Worm (Caenorhabditis elegans): Measurements from ENCODE around the gene M162.15.
A peak's percentile ranks its signal among the peaks of the same experiment; 100 is the strongest.

Gene M162.15

DNA sequence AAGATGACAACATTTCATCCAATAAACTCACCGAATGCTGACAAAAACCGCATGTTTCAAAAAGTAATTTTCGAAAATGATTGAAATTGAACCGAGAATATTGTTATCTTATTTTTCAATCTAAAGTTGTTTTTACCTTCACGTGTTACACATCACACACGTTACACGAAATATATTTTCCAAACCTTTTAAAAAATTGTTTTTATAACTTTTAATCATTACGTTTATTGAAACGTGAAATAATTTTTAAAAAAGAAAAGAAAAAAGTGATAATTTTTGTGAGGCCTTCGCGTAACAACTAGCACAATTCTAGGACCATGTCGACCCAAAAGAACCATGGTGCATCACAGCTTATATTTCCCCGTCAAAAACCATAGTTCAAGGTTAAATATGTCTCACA lies 23.4 kb upstream of the M162.15 start, which contains the start of gene M162.7:
M162.7 (minus strand) TSS at position 101 of the 400 bp plus-strand sequence.
- no peak for TF ChIP-seq tbx-7 (tag; optimal IDR thresholded peaks at IDR 0.05)
- TF ChIP-seq ceh-2 (tag; optimal IDR thresholded peaks at IDR 0.05): no peak
- TF ChIP-seq ceh-6 (GFP tag; optimal IDR thresholded peaks at IDR 0.05): no peak
- no peak for TF ChIP-seq gmeb-2 (tag; optimal IDR thresholded peaks at IDR 0.05)
- TF ChIP-seq ceh-34 (tag; optimal IDR thresholded peaks at IDR 0.05): no peak

DNA sequence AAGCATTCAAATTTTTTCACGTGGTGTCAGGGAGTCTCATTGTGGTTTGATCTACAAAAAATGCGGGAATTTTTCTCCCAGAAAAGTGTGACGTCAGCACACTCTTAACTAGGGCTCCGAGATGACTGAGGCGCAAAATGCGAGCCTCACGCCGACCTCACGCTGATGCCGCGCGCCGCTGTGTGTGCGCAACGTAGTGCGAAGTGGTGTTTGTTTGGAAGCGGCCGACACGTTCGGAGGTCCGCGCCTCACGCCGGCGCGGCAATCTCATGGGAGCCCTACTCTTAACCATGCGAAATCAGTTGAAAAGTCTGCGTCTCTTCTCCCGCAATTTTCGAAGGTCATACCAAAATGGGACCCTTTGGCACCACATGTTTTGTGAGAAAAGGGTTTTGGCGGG lies 18.7 kb upstream of the M162.15 start:
- TF ChIP-seq nhr-232 (tag; optimal IDR thresholded peaks at IDR 0.05): no peak
- TF ChIP-seq lin-11 (tag; optimal IDR thresholded peaks at IDR 0.05): no peak
- no peak for TF ChIP-seq ceh-22 (tag; optimal IDR thresholded peaks at IDR 0.05)
- TF ChIP-seq pha-2 (tag; optimal IDR thresholded peaks at IDR 0.05): no peak
- no peak for TF ChIP-seq ets-4 (tag; optimal IDR thresholded peaks at IDR 0.05)
- no peak for TF ChIP-seq ceh-2 (tag; optimal IDR thresholded peaks at IDR 0.05)
- no peak for TF ChIP-seq T23F11.4 (GFP tag; optimal IDR thresholded peaks at IDR 0.05)
- no peak for TF ChIP-seq unc-3 (GFP tag; conservative IDR thresholded peaks at IDR 0.05)
- no peak for TF ChIP-seq unc-3 (tag; optimal IDR thresholded peaks at IDR 0.05)
- no peak for TF ChIP-seq fkh-10 (GFP tag; optimal IDR thresholded peaks at IDR 0.05)
- TF ChIP-seq pat-9 (tag; optimal IDR thresholded peaks at IDR 0.05): no peak

DNA sequence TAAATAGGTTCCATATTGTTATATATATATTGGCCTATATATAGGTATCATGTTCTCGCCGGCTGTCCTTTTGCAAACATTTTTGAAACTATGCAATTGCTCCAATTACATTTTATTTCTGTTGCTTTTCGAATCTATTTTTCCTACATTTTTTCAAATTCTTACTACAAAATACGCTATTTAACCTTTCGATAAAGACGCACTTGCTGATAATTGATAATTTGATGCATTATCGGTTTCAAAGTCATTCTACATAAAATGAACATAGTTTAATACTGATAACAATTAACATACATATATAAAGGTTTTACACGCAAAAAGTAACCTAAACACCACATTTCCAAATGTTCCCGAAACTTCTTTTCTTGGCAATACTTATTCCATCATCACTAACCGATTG lies 16.8 kb upstream of the M162.15 start, which contains the start of gene clec-258:
clec-258 (plus strand) TSS at position 81 of the 400 bp plus-strand sequence.
- TF ChIP-seq ahr-1 (tag; optimal IDR thresholded peaks at IDR 0.05) (no peak), pha-4 (tag; optimal IDR thresholded peaks at IDR 0.05) (no peak), elt-2 (tag; optimal IDR thresholded peaks at IDR 0.05) (peak; percentile 55), ceh-14 (tag; optimal IDR thresholded peaks at IDR 0.05) (no peak)

DNA sequence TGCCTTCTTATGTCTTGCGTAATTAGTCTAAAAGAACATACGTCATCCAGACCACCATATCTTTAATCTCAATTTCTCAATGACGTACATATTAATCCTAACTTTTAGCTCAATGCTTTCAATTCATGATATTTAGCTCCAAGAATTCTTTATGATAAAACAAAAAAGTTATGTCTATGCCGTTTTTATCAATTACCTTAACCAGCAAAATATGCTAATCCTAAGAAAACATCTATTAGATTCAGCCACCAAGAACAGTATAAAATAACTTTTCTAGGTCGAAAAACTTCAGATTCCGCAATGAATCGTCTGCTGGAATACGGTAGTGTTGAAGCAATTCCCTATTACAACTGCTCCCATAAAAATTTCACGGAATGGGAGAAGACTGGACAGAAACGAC lies 12.3 kb upstream of the M162.15 start, which contains the start of gene srt-45:
srt-45 (plus strand) TSS at position 301 of the 400 bp plus-strand sequence.
- no peak for TF ChIP-seq mec-3 (tag; optimal IDR thresholded peaks at IDR 0.05; ENCODE audit: borderline replicate concordance)
- no peak for TF ChIP-seq syd-9 (tag; optimal IDR thresholded peaks at IDR 0.05)
- TF ChIP-seq ceh-2 (tag; optimal IDR thresholded peaks at IDR 0.05): no peak
- TF ChIP-seq ztf-16 (tag; optimal IDR thresholded peaks at IDR 0.05): no peak
- TF ChIP-seq fax-1 (tag; optimal IDR thresholded peaks at IDR 0.05): no peak
- no peak for TF ChIP-seq gmeb-2 (tag; optimal IDR thresholded peaks at IDR 0.05)
- no peak for TF ChIP-seq ceh-48 (tag; optimal IDR thresholded peaks at IDR 0.05)
- TF ChIP-seq madf-2 (tag; optimal IDR thresholded peaks at IDR 0.05): no peak
- no peak for TF ChIP-seq ceh-9 (tag; optimal IDR thresholded peaks at IDR 0.05)

DNA sequence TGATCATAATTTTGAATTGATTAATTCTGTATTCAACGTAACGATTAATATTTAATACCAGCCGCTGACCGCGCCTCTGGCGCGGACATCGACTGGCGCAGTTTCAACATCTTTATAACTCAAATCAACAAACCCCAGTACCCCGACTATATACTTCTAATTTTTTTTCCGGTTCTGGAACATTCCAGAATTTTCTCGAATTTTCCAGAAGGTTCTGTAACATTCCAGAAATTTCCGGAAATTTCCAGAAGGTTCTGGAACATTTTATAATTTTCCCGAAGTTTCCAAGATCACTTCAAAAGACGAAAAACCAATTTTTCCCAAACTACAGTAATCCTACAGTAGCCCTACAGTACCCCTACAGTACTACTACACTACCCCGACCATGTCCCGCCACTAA lies 7.7 kb upstream of the M162.15 start:
- TF ChIP-seq eyg-1 (tag; optimal IDR thresholded peaks at IDR 0.05) (no peak), npax-4 (tag; optimal IDR thresholded peaks at IDR 0.05) (no peak)

DNA sequence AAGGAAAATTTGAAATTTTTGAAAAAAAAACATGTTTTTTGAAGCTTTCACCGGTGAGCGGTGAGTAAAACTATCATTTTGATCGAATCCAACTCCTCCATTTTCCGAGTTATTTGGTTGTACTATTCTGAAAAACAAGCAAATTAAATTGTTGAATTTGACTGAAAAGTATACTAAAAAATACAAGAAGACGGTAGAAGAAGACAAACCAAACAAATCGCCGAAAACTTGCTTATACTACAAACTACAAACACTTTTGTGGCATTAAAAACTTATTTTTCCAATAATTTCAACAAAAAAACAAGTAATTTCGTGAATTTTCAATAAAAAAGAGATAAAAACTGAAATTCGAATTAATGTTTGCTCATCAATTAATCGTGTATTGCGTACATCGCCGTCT lies 7.0 kb upstream of the M162.15 start, which contains the start of gene fbxa-194:
fbxa-194 (minus strand) TSS at position 101 of the 400 bp plus-strand sequence.
- TF ChIP-seq ztf-16 (tag; optimal IDR thresholded peaks at IDR 0.05): no peak
- no peak for TF ChIP-seq fkh-6 (tag; optimal IDR thresholded peaks at IDR 0.05)
- TF ChIP-seq ceh-22 (tag; optimal IDR thresholded peaks at IDR 0.05): no peak
- TF ChIP-seq ceh-2 (tag; optimal IDR thresholded peaks at IDR 0.05): no peak
- no peak for TF ChIP-seq ceh-6 (GFP tag; optimal IDR thresholded peaks at IDR 0.05)
- no peak for TF ChIP-seq hlh-8 (tag; optimal IDR thresholded peaks at IDR 0.05)
- TF ChIP-seq lim-6 (tag; optimal IDR thresholded peaks at IDR 0.05): no peak
- no peak for TF ChIP-seq hlh-15 (tag; optimal IDR thresholded peaks at IDR 0.05)
- TF ChIP-seq nhr-232 (tag; optimal IDR thresholded peaks at IDR 0.05): no peak
- no peak for TF ChIP-seq ceh-14 (tag; optimal IDR thresholded peaks at IDR 0.05)
- no peak for TF ChIP-seq tbx-7 (tag; optimal IDR thresholded peaks at IDR 0.05)
- no peak for TF ChIP-seq K02D7.2 (tag; optimal IDR thresholded peaks at IDR 0.05)
- no peak for TF ChIP-seq hlh-13 (GFP tag; optimal IDR thresholded peaks at IDR 0.05)

All from whole organism, late embryonic.